Fruit fly (Drosophila melanogaster) Kc167 (cell line): Measurements from ENCODE around the gene CG12640.

ENCODE experiments used
- Myc ChIP-seq: fragments of >200 bp; optimal IDR thresholded peaks from 2 replicates; lab custom pipeline; 2017; ENCODE audit warnings: missing external identifiers
- Sin3A ChIP-seq: fragments of >200 bp; optimal IDR thresholded peaks from 2 replicates; lab custom pipeline; 2018; ENCODE audit warnings: missing external identifiers
- h ChIP-seq: fragments of >200 bp; optimal IDR thresholded peaks from 3 replicates; lab custom pipeline; 2018; ENCODE audit warnings: missing external identifiers
- insv ChIP-seq: fragments of >200 bp; optimal IDR thresholded peaks from 3 replicates; lab custom pipeline; 2018; ENCODE audit warnings: missing external identifiers
- psq ChIP-seq: fragments of >200 bp; optimal IDR thresholded peaks from 2 replicates; lab custom pipeline; 2017; ENCODE audit warnings: missing external identifiers
- ttk ChIP-seq: sonication (Bioruptor generic); optimal IDR thresholded peaks from 2 replicates; lab custom pipeline; 2017; ENCODE audit warnings: missing external identifiers

The CG12640 gene

dm6 chrX:10432712-10433111 lies at the start of gene CG12640:
Gene CG12640 (minus strand): TSS chrX:10432812.
- no peak for TF ChIP-seq insv (lab: Kevin White, UChicago)
- TF ChIP-seq Myc (lab: Kevin White, UChicago): no peak
- no peak for TF ChIP-seq ttk (lab: Kevin White, UChicago)
- TF ChIP-seq psq (lab: Kevin White, UChicago): no peak
- no peak for TF ChIP-seq h (lab: Kevin White, UChicago)
- TF ChIP-seq Sin3A (lab: Kevin White, UChicago): no peak

dm6 chrX:10478443-10479368 lies 46.1 kb upstream of the CG12640 start, which contains the start of the genes CG2887 and PPP4R2r:
Gene CG2887 (minus strand): TSS chrX:10478493.
Gene PPP4R2r (plus strand): TSS chrX:10478838.
- TF ChIP-seq insv (lab: Kevin White, UChicago): no peak
- TF ChIP-seq Myc (lab: Kevin White, UChicago): no peak
- no peak for TF ChIP-seq Sin3A (lab: Kevin White, UChicago)
- TF ChIP-seq ttk (lab: Kevin White, UChicago): no peak
- TF ChIP-seq psq (lab: Kevin White, UChicago): no peak
- TF ChIP-seq h (lab: Kevin White, UChicago): no peak

dm6 chrX:10474625-10475024 lies 42.0 kb upstream of the CG12640 start, which contains the start of gene nocte:
Gene nocte (minus strand): TSS chrX:10474675.
- TF ChIP-seq Myc (lab: Kevin White, UChicago) (no peak), h (lab: Kevin White, UChicago) (no peak), ttk (lab: Kevin White, UChicago) (no peak), psq (lab: Kevin White, UChicago) (no peak), Sin3A (lab: Kevin White, UChicago) (no peak), insv (lab: Kevin White, UChicago) (no peak)

DNA sequence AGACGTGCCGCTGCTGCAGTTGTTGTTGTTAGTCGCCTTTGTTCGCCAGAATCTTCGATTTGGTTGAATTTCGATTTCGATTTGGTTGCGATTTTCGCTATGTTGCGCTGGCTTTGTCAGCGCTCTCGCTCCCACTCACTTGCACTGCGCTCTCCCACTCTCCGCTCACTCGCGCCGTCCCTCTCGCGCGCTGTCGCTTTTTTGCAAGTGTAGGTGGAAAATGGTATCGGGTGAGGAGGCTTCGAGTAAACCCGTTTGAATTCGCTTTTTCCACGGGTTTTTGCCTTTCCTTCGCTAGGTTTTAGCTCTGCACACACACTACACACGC lies 41.6 kb upstream of the CG12640 start:
- TF ChIP-seq ttk (lab: Kevin White, UChicago) (no peak), Sin3A (lab: Kevin White, UChicago) (no peak), insv (lab: Kevin White, UChicago) (no peak), Myc (lab: Kevin White, UChicago) (no peak), psq (lab: Kevin White, UChicago) (no peak)

dm6 chrX:10473510-10474212 lies 41.0 kb upstream of the CG12640 start, which contains the start of gene CG2889:
Gene CG2889 (plus strand): TSS chrX:10473938.
- TF ChIP-seq insv (lab: Kevin White, UChicago) (no peak), Sin3A (lab: Kevin White, UChicago) (no peak), ttk (lab: Kevin White, UChicago) (no peak), psq (lab: Kevin White, UChicago) (no peak), Myc (lab: Kevin White, UChicago) (no peak), h (lab: Kevin White, UChicago) (no peak)

DNA sequence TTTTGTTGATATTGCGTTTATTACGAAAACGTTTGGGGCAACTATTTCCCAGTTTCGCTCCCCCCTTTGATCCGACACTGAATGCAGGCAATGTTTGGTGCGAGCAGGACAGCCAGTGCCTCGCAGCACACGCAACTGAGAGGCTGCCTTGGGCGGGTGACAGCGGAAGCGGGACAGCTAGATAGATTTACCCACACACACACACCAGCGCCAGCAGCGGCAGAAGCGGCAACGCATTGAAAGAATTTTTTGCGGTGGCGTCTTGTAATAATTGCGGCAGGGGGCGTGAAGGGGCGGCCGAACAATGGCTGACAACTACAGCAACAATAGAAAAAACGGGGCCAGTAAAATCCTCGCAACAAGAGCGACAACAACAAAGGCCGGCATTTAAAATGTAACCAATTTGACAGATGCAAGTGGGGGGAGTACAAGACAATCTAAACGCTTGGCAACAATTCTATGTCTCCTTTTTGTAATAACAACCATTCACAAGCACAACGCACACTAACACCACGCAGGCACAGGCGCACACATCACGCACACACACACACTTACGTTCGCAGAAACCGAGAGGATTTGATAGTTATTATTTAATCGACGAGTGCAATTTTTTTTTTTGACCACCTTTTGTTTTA lies 40.1 kb upstream of the CG12640 start:
- TF ChIP-seq Sin3A (lab: Kevin White, UChicago) (no peak), insv (lab: Kevin White, UChicago) (no peak), psq (lab: Kevin White, UChicago) (no peak), Myc (lab: Kevin White, UChicago) (no peak), ttk (lab: Kevin White, UChicago) (no peak), h (lab: Kevin White, UChicago) (no peak)

dm6 chrX:10464531-10464930 lies 31.9 kb upstream of the CG12640 start:
- TF ChIP-seq Sin3A (lab: Kevin White, UChicago) (no peak), h (lab: Kevin White, UChicago) (no peak), ttk (lab: Kevin White, UChicago) (no peak), psq (lab: Kevin White, UChicago) (no peak), insv (lab: Kevin White, UChicago) (no peak), Myc (lab: Kevin White, UChicago) (no peak)

- TF ChIP-seq insv (lab: Kevin White, UChicago) (no peak), h (lab: Kevin White, UChicago) (no peak), Myc (lab: Kevin White, UChicago) (no peak), ttk (lab: Kevin White, UChicago) (no peak), Sin3A (lab: Kevin White, UChicago) (no peak), psq (lab: Kevin White, UChicago) (no peak)
These were observed 30.6 kb upstream of the CG12640 start for dm6 chrX:10463056-10463710.

DNA sequence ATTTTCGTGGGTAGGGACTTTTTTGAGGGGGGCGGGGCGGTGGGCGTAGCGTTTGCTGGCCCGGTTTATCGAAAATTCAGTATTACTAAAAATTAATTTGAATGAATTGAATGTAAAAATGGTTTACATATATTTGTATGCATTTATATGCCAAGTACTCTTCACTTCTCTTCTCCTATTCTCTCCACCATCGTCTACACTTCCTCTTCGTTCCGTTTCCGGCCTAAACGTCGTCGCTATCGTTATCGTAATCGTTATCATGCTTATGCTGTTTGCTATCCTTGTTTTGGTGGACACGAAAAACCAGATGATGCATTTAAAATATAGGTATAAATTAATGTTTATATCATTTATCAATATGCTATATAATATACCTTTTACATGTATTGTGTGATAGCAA lies 29.3 kb upstream of the CG12640 start:
- no peak for TF ChIP-seq h (lab: Kevin White, UChicago)
- no peak for TF ChIP-seq Sin3A (lab: Kevin White, UChicago)
- no peak for TF ChIP-seq psq (lab: Kevin White, UChicago)
- no peak for TF ChIP-seq Myc (lab: Kevin White, UChicago)
- TF ChIP-seq ttk (lab: Kevin White, UChicago): no peak
- no peak for TF ChIP-seq insv (lab: Kevin White, UChicago)

- TF ChIP-seq Myc (lab: Kevin White, UChicago): no peak
- no peak for TF ChIP-seq ttk (lab: Kevin White, UChicago)
- TF ChIP-seq Sin3A (lab: Kevin White, UChicago): no peak
- TF ChIP-seq h (lab: Kevin White, UChicago): no peak
- TF ChIP-seq psq (lab: Kevin White, UChicago): no peak
- TF ChIP-seq insv (lab: Kevin White, UChicago): no peak
These were observed 28.0 kb upstream of the CG12640 start, which contains the start of gene Neb-cGP for dm6 chrX:10460506-10461114. Gene Neb-cGP (plus strand): TSS chrX:10460736.
